Worm (Caenorhabditis elegans) whole organism, L2 larva: ENCODE data around the gene C45E5.1.

Source experiments
- ama-1 ChIP-seq: fragments of 150-350 bp; optimal IDR thresholded peaks from 2 replicates; lab custom pipeline; 2018; ENCODE audit warnings: inconsistent platforms
- unc-55 ChIP-seq: fragments of 150-350 bp; sonication (generic microtip); optimal IDR thresholded peaks from 3 replicates; lab custom pipeline; 2014; ENCODE audit warnings: missing biosample characterization, missing genetic modification reagents, missing genetic modification characterization

ce11 chrIV:5780234-5780788 is 36.1 kb downstream of the C45E5.1 start:
- TF ChIP-seq ama-1 (no peak), unc-55 (GFP tag; lab: Kevin White, UChicago) (no peak)
